Worm (Caenorhabditis elegans): ENCODE data around the gene symk-1.

- no peak for TF ChIP-seq snpc-4 (tag; optimal IDR thresholded peaks at IDR 0.05)
- TF ChIP-seq elt-2 (tag; optimal IDR thresholded peaks at IDR 0.05) = no peak
- TF ChIP-seq nhr-67 (tag; optimal IDR thresholded peaks at IDR 0.05) = no peak
- TF ChIP-seq fos-1 (tag; optimal IDR thresholded peaks at IDR 0.05) = no peak
- no peak for TF ChIP-seq jun-1 (tag; optimal IDR thresholded peaks at IDR 0.05)
- no peak for TF ChIP-seq skn-1 (tag; optimal IDR thresholded peaks at IDR 0.05)
Measured at ce11 chrV:8529219-8529618, 40.9 kb upstream of the symk-1 start, which contains the start of gene otpl-5.
